Fruit fly (Drosophila melanogaster) Kc167 (cell line): ENCODE data around the gene CG9098.

Experiments used
- insv ChIP-seq: fragments of >200 bp; optimal IDR thresholded peaks from 3 replicates; lab custom pipeline; 2018; ENCODE audit warnings: missing external identifiers
- psq ChIP-seq: fragments of >200 bp; optimal IDR thresholded peaks from 2 replicates; lab custom pipeline; 2017; ENCODE audit warnings: missing external identifiers

- TF ChIP-seq insv (lab: Kevin White, UChicago) (no peak), psq (no peak)
These were observed 26.0 kb downstream of the CG9098 start, which contains the start of gene ifc for dm6 chr2L:5986094-5986493.
